Worm (Caenorhabditis elegans) whole organism, young adult: Measurements from ENCODE around the gene tag-342.
A peak's percentile ranks its signal among the peaks of the same experiment; 100 is the strongest.

ENCODE experiments used
- B0035.1 ChIP-seq: sonication (generic microtip); optimal IDR thresholded peaks from 2 replicates; lab custom pipeline; 2016; ENCODE audit warnings: missing genetic modification characterization, mild to moderate bottlenecking, missing compliant biosample characterization, missing genotype, missing genetic modification reagents
- F33H1.4 ChIP-seq: fragments of 200-800 bp; sonication (Bioruptor generic); IDR thresholded peaks from 2 replicates; pipeline ENCODE4 v1.3.6; 2022; ENCODE audit warnings: missing genetic modification reagents, missing genetic modification characterization, missing compliant biosample characterization
- F52B5.7 ChIP-seq: sonication (generic microtip); optimal IDR thresholded peaks from 2 replicates; lab custom pipeline; 2016; ENCODE audit warnings: mild to moderate bottlenecking, missing genetic modification characterization, missing compliant biosample characterization
- F57C9.4 ChIP-seq: sonication (generic microtip); optimal IDR thresholded peaks from 2 replicates; lab custom pipeline; 2017; ENCODE audit warnings: mild to moderate bottlenecking, missing genetic modification characterization, missing compliant biosample characterization
- K12H6.12 ChIP-seq: fragments of 200-800 bp; sonication (Bioruptor generic); optimal IDR thresholded peaks from 2 replicates; lab custom pipeline; 2018; ENCODE audit warnings: mild to moderate bottlenecking, missing genetic modification characterization, missing compliant biosample characterization
- Y67H2A.10 ChIP-seq: fragments of 200-800 bp; sonication (Bioruptor generic); conservative IDR thresholded peaks from 2 replicates; pipeline ENCODE4 v1.3.6; 2022; ENCODE audit warnings: missing genetic modification reagents, missing genetic modification characterization, missing compliant biosample characterization
- Y79H2A.3 ChIP-seq: fragments of 200-800 bp; sonication (Bioruptor generic); conservative IDR thresholded peaks from 2 replicates; pipeline ENCODE4 v1.3.6; 2022; ENCODE audit warnings: missing genetic modification reagents, missing genetic modification characterization, missing compliant biosample characterization
- akir-1 ChIP-seq: fragments of 200-800 bp; sonication (Bioruptor generic); optimal IDR thresholded peaks from 2 replicates; lab custom pipeline; 2018; ENCODE audit warnings: mild to moderate bottlenecking, missing genetic modification characterization, moderate library complexity, missing compliant biosample characterization
- attf-5 ChIP-seq: fragments of 200-800 bp; sonication (Bioruptor generic); optimal IDR thresholded peaks from 2 replicates; lab custom pipeline; 2018; ENCODE audit warnings: mild to moderate bottlenecking, missing genetic modification characterization, missing compliant biosample characterization
- cebp-1 ChIP-seq, 2 experiments: fragments of 200-800 bp in 1 of 2; sonication (Bioruptor generic) in 1 of 2; sonication (generic microtip) in 1 of 2; IDR thresholded peaks in 1 of 2; optimal IDR thresholded peaks in 1 of 2; 2 replicates each; pipeline versions ENCODE4 v1.3.6 to Lab custom; 2017 to 2022; ENCODE audit warnings: missing compliant biosample characterization in 2 of 2, missing genetic modification characterization in 2 of 2, mild to moderate bottlenecking in 1 of 2, missing genetic modification reagents in 1 of 2, moderate library complexity in 1 of 2
- cebp-2 ChIP-seq: fragments of 200-800 bp; sonication (Bioruptor generic); IDR thresholded peaks from 2 replicates; pipeline ENCODE4 v1.3.6; 2022; ENCODE audit warnings: missing genetic modification characterization, missing compliant biosample characterization
- ceh-100 ChIP-seq: fragments of 200-800 bp; sonication (Bioruptor generic); IDR thresholded peaks from 2 replicates; pipeline ENCODE4 v1.3.6; 2022; ENCODE audit warnings: missing genetic modification reagents, missing genetic modification characterization, missing compliant biosample characterization
- ceh-40 ChIP-seq: fragments of 200-800 bp; sonication (Bioruptor generic); IDR thresholded peaks from 2 replicates; pipeline ENCODE4 v1.3.6; 2022; ENCODE audit warnings: missing genetic modification characterization, missing compliant biosample characterization
- chd-7 ChIP-seq: sonication (generic microtip); optimal IDR thresholded peaks from 2 replicates; lab custom pipeline; 2016; ENCODE audit warnings: mild to moderate bottlenecking, missing genetic modification characterization, moderate library complexity, missing compliant biosample characterization
- die-1 ChIP-seq: sonication (generic microtip); optimal IDR thresholded peaks from 2 replicates; lab custom pipeline; 2016; ENCODE audit warnings: missing genotype, mild to moderate bottlenecking, missing genetic modification characterization, missing compliant biosample characterization
- dox-1 ChIP-seq: fragments of 200-800 bp; sonication (Bioruptor generic); IDR thresholded peaks from 2 replicates; pipeline ENCODE4 v1.3.6; 2022; ENCODE audit warnings: missing genetic modification reagents, missing genetic modification characterization, missing compliant biosample characterization
- efl-1 ChIP-seq: fragments of 150-350 bp; optimal IDR thresholded peaks from 2 replicates; lab custom pipeline; 2014; ENCODE audit warnings: missing biosample characterization, missing genetic modification reagents, missing genetic modification characterization
- egrh-3 ChIP-seq: fragments of 200-800 bp; sonication (Bioruptor generic); IDR thresholded peaks from 2 replicates; pipeline ENCODE4 v1.3.6; 2022; ENCODE audit warnings: missing genetic modification reagents, missing genetic modification characterization, missing compliant biosample characterization
- him-1 ChIP-seq: sonication (generic microtip); optimal IDR thresholded peaks from 2 replicates; lab custom pipeline; 2016; ENCODE audit warnings: missing genotype, missing genetic modification reagents, missing genetic modification characterization, missing compliant biosample characterization
- hlh-12 ChIP-seq: sonication (generic microtip); optimal IDR thresholded peaks from 2 replicates; lab custom pipeline; 2016; ENCODE audit warnings: missing genetic modification characterization, missing compliant biosample characterization
- hrde-1 ChIP-seq: sonication (generic microtip); optimal IDR thresholded peaks from 2 replicates; lab custom pipeline; 2016; ENCODE audit warnings: missing genetic modification characterization, mild to moderate bottlenecking, missing compliant biosample characterization, moderate library complexity, missing genotype, missing genetic modification reagents, borderline replicate concordance
- hsf-1 ChIP-seq: fragments of 200-800 bp; sonication (Bioruptor generic); IDR thresholded peaks from 2 replicates; pipeline ENCODE4 v1.3.6; 2022; ENCODE audit warnings: missing genetic modification reagents, missing genetic modification characterization, missing compliant biosample characterization
- lag-1 ChIP-seq: fragments of 200-800 bp; sonication (Bioruptor generic); IDR thresholded peaks from 2 replicates; pipeline ENCODE4 v1.3.6; 2022; ENCODE audit warnings: missing genetic modification reagents, missing genetic modification characterization, missing compliant biosample characterization
- lin-26 ChIP-seq: fragments of 200-800 bp; sonication (Bioruptor generic); IDR thresholded peaks from 2 replicates; pipeline ENCODE4 v1.3.6; 2022; ENCODE audit warnings: missing genetic modification reagents, missing genetic modification characterization, missing compliant biosample characterization
- lin-35 ChIP-seq, 3 experiments: fragments of 150-350 bp in 2 of 3; sonication (generic microtip) in 1 of 3; optimal IDR thresholded peaks; 2 replicates each; lab custom pipeline; 2014 to 2018; ENCODE audit warnings: missing biosample characterization in 3 of 3, missing genetic modification characterization in 3 of 3, missing genetic modification reagents in 3 of 3
- lin-54 ChIP-seq: fragments of 200-800 bp; sonication (Bioruptor generic); optimal IDR thresholded peaks from 2 replicates; lab custom pipeline; 2018; ENCODE audit warnings: mild to moderate bottlenecking, missing genetic modification characterization, missing compliant biosample characterization
- lsl-1 ChIP-seq: fragments of 200-800 bp; sonication (Bioruptor generic); optimal IDR thresholded peaks from 2 replicates; lab custom pipeline; 2018; ENCODE audit warnings: mild to moderate bottlenecking, missing genetic modification characterization, moderate library complexity, missing compliant biosample characterization
- lsy-27 ChIP-seq: sonication (generic microtip); optimal IDR thresholded peaks from 2 replicates; lab custom pipeline; 2017; ENCODE audit warnings: missing genetic modification characterization, mild to moderate bottlenecking, missing compliant biosample characterization, antibody characterized with exemption, missing genotype, borderline replicate concordance; ENCODE audit not compliant: insufficient read depth
- madf-10 ChIP-seq: sonication (generic microtip); optimal IDR thresholded peaks from 2 replicates; lab custom pipeline; 2016; ENCODE audit warnings: mild to moderate bottlenecking, missing genetic modification characterization, missing compliant biosample characterization
- madf-3 ChIP-seq: fragments of 200-800 bp; sonication (Bioruptor generic); IDR thresholded peaks from 2 replicates; pipeline ENCODE4 v1.3.6; 2022; ENCODE audit warnings: missing genetic modification reagents, missing genetic modification characterization, missing compliant biosample characterization
- madf-8 ChIP-seq: fragments of 200-800 bp; sonication (Bioruptor generic); conservative IDR thresholded peaks from 2 replicates; pipeline ENCODE4 v1.3.6; 2022; ENCODE audit warnings: missing genetic modification reagents, missing genetic modification characterization, missing compliant biosample characterization
- mes-4 ChIP-seq: sonication (generic microtip); optimal IDR thresholded peaks from 2 replicates; lab custom pipeline; 2016; ENCODE audit warnings: missing genotype, missing genetic modification characterization, missing compliant biosample characterization
- nfya-2 ChIP-seq: fragments of 200-800 bp; sonication (Bioruptor generic); IDR thresholded peaks from 2 replicates; pipeline ENCODE4 v1.3.6; 2022; ENCODE audit warnings: missing genetic modification reagents, missing genetic modification characterization, missing compliant biosample characterization
- nhr-120 ChIP-seq: fragments of 200-800 bp; sonication (Bioruptor generic); IDR thresholded peaks from 2 replicates; pipeline ENCODE4 v1.3.6; 2022; ENCODE audit warnings: missing genetic modification characterization, missing compliant biosample characterization
- nhr-80 ChIP-seq: sonication (generic microtip); optimal IDR thresholded peaks from 2 replicates; lab custom pipeline; 2016; ENCODE audit warnings: missing genetic modification characterization, missing compliant biosample characterization
- sea-2 ChIP-seq: fragments of 200-800 bp; sonication (Bioruptor generic); IDR thresholded peaks from 2 replicates; pipeline ENCODE4 v1.3.6; 2022; ENCODE audit warnings: missing genetic modification characterization, missing compliant biosample characterization
- snpc-4 ChIP-seq, 5 experiments: fragments of 150-350 bp in 1 of 5; sonication (generic microtip) in 4 of 5; optimal IDR thresholded peaks; 2 replicates each; lab custom pipeline; 2014 to 2018; ENCODE audit warnings: missing genetic modification characterization in 5 of 5, missing biosample characterization in 3 of 5, antibody characterized with exemption in 2 of 5, mild to moderate bottlenecking in 2 of 5, missing compliant biosample characterization in 2 of 5, missing genotype in 2 of 5, moderate library complexity in 2 of 5, missing genetic modification reagents in 1 of 5
- sptf-2 ChIP-seq: fragments of 200-800 bp; sonication (Bioruptor generic); optimal IDR thresholded peaks from 2 replicates; lab custom pipeline; 2018; ENCODE audit warnings: mild to moderate bottlenecking, missing genetic modification characterization, missing compliant biosample characterization
- tbx-9 ChIP-seq: sonication (generic microtip); optimal IDR thresholded peaks from 2 replicates; lab custom pipeline; 2016; ENCODE audit warnings: borderline replicate concordance, missing genetic modification characterization, inconsistent platforms, missing compliant biosample characterization
- unc-130 ChIP-seq: sonication (generic microtip); optimal IDR thresholded peaks from 2 replicates; lab custom pipeline; 2016; ENCODE audit warnings: missing genetic modification reagents, missing genetic modification characterization, missing compliant biosample characterization
- xnd-1 ChIP-seq: sonication (generic microtip); optimal IDR thresholded peaks from 2 replicates; lab custom pipeline; 2016; ENCODE audit warnings: missing genotype, missing genetic modification reagents, missing genetic modification characterization, missing compliant biosample characterization

tag-342 gene

DNA sequence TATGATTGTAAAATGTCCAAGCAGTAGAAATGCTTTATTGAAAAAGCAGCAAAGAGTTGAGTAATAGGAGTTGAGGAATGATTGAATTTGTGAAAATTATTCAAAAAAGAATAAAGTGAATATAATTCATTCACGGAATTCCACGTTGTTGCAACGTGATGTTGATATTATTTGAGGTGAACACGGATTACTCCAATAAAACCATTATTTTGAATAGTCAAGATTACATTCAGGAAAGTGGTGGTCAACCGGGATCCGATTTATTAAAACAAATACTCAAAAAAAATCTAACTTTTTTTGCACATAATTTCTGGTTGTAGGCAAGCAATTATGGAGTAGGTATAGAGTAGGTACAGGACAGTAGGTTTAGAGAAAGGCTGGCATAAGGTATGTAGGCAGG is 17.4 kb downstream of the tag-342 start, which contains the start of gene bre-3:
bre-3 (minus strand) TSS at position 101 of the 400 bp plus-strand sequence.
- TF ChIP-seq attf-5 (GFP tag; lab: Kevin White, UChicago) = no peak
- TF ChIP-seq lin-35 (GFP tag; optimal IDR thresholded peaks at IDR 0.05; lab: Kevin White, UChicago) = no peak
- TF ChIP-seq unc-130 (GFP tag; lab: Kevin White, UChicago) = no peak
- TF ChIP-seq nfya-2 = no peak
- TF ChIP-seq lag-1 (GFP tag; lab: Robert Waterston, UW) = no peak
- no peak for TF ChIP-seq mes-4 (tag; lab: Kevin White, UChicago)
- TF ChIP-seq cebp-1 (GFP tag; IDR thresholded peaks at IDR 0.05; lab: Robert Waterston, UW) = no peak
- TF ChIP-seq cebp-1 (tag; optimal IDR thresholded peaks at IDR 0.05; lab: Kevin White, UChicago) = no peak
- TF ChIP-seq F52B5.7 (tag; lab: Kevin White, UChicago) = no peak
- no peak for TF ChIP-seq chd-7 (tag; lab: Kevin White, UChicago)
- no peak for TF ChIP-seq akir-1
- no peak for TF ChIP-seq F57C9.4 (tag; lab: Kevin White, UChicago)
- no peak for TF ChIP-seq ceh-40
- TF ChIP-seq die-1 (tag; lab: Kevin White, UChicago) = no peak
- TF ChIP-seq tbx-9 = no peak
- no peak for TF ChIP-seq cebp-2 (GFP tag; lab: Robert Waterston, UW)
- no peak for TF ChIP-seq Y67H2A.10 (GFP tag; lab: Robert Waterston, UW)

DNA sequence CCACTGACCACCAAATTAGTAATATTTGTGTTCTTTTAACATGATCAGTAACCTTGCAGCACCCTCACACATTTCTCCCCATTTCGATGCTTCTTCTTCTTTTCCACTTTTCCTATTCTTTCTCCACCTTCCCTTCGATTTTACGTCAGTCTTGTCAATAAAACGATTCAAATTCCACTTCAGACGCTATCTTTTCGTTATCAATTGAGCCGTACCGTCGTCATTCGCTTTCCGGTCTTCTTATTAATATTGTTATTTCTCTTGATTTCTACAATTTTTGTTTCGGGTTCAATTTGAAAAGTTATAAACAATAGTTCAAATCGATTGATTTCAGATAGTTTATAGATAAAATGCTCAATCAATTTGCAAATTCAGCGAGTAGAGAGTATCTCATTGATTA is 19.5 kb downstream of the tag-342 start:
- TF ChIP-seq nhr-80 (tag; lab: Kevin White, UChicago) (peak; percentile 55), ceh-40 (no peak)

DNA sequence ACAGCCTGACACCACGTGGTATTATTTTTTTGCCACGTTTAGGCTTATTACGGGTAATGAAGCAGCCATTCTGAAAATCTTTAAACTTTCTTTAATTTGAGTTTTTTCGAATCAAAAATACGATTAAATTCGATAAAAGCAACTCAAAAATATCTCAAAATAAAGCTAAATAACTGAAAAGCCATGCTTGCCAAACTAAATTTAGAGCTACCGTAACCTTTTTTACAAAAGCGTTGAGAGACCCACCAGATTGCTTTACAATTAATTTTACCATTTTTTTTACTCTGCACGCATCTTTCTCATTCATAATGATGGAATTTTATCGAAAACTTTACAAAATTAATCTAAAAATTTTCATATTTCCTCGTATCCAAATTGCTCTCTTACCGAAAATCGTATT is 20.1 kb downstream of the tag-342 start:
- TF ChIP-seq lsl-1 (peak; percentile 70), xnd-1 (tag; lab: Kevin White, UChicago) (no peak), madf-8 (GFP tag; lab: Robert Waterston, UW) (peak; percentile 73), unc-130 (GFP tag; lab: Kevin White, UChicago) (no peak), B0035.1 (tag; lab: Kevin White, UChicago) (no peak), lsy-27 (no peak), efl-1 (GFP tag; lab: Kevin White, UChicago) (no peak)

DNA sequence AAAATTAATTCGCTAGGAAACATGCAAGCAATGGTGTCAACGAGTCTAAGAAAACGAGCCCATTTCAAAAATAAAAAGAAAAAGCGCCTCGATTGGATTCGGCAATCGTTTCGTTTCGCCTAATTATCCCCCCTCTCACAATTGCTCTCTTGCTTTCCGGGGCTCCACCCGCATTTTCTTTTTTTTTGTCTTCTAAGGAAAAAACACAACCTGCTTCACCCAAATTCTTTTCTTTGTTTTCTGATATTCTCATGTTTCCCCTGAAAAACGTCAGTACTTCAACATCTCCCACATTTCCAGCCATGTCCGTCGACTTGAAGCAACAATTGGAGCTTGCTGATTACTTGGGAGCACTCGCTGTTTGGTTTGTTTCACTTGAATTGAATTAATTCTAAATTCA is 20.5 kb downstream of the tag-342 start, which contains the start of gene nlp-36:
nlp-36 (plus strand) TSS at position 301 of the 400 bp plus-strand sequence.
- TF ChIP-seq him-1 (tag; lab: Kevin White, UChicago) (peak; percentile 9), dox-1 (GFP tag; lab: Robert Waterston, UW) (no peak)

DNA sequence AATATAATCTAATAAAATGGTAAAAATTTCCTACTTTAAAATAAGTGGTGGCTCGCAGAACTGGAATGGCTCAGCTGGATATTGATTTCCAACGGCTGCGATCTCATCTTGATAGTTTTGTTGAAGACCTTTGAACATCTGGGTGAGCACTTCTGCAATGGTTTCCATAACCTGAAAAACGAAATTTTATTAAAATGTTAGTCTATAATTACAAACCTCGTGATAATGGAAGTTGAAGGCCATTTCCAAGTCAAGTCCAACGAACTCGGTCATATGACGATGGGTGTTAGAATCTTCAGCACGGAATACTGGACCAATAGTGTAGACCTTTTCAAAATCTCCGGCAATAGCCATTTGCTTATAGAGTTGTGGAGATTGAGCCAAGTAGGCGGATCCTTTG is 21.8 kb downstream of the tag-342 start:
- TF ChIP-seq nhr-120 (no peak), cebp-1 (GFP tag; IDR thresholded peaks at IDR 0.05; lab: Robert Waterston, UW) (no peak), cebp-1 (tag; optimal IDR thresholded peaks at IDR 0.05; lab: Kevin White, UChicago) (no peak), Y79H2A.3 (GFP tag; lab: Robert Waterston, UW) (no peak), K12H6.12 (tag; lab: Kevin White, UChicago) (no peak), lsl-1 (no peak), sptf-2 (GFP tag; lab: Kevin White, UChicago) (no peak), lin-26 (no peak), madf-3 (GFP tag; lab: Robert Waterston, UW) (no peak), hsf-1 (GFP tag; lab: Robert Waterston, UW) (no peak), F33H1.4 (GFP tag; lab: Robert Waterston, UW) (no peak), madf-10 (no peak), lin-54 (GFP tag; lab: Kevin White, UChicago) (no peak), ceh-100 (GFP tag; lab: Robert Waterston, UW) (no peak), snpc-4 (GFP tag; optimal IDR thresholded peaks at IDR 0.05; lab: Kevin White, UChicago) (no peak), snpc-4 (tag; optimal IDR thresholded peaks at IDR 0.05; lab: Kevin White, UChicago) (no peak), hlh-12 (tag; lab: Kevin White, UChicago) (no peak), hrde-1 (tag; lab: Kevin White, UChicago) (no peak), sea-2 (GFP tag; lab: Robert Waterston, UW) (no peak), chd-7 (tag; lab: Kevin White, UChicago) (no peak), egrh-3 (GFP tag; lab: Robert Waterston, UW) (no peak)
